Worm (Caenorhabditis elegans) whole organism, L1 larva: ENCODE data around the gene F42A10.9.
A peak's percentile ranks its signal among the peaks of the same experiment; 100 is the strongest.

Experiments used
- C16A3.4 ChIP-seq: fragments of 150-350 bp; optimal IDR thresholded peaks from 2 replicates; lab custom pipeline; 2014; ENCODE audit warnings: missing biosample characterization, missing genetic modification characterization
- F16B12.6 ChIP-seq: fragments of 150-350 bp; optimal IDR thresholded peaks from 2 replicates; lab custom pipeline; 2014; ENCODE audit warnings: missing biosample characterization, missing genetic modification characterization
- aha-1 ChIP-seq: fragments of 150-350 bp; optimal IDR thresholded peaks from 2 replicates; lab custom pipeline; 2014; ENCODE audit warnings: missing biosample characterization, missing genetic modification characterization
- alr-1 ChIP-seq: fragments of 200-800 bp; sonication (Bioruptor generic); optimal IDR thresholded peaks from 2 replicates; lab custom pipeline; 2018; ENCODE audit warnings: borderline replicate concordance, mild to moderate bottlenecking, missing genetic modification characterization, missing compliant biosample characterization
- aly-2 ChIP-seq: fragments of 150-350 bp; optimal IDR thresholded peaks from 2 replicates; lab custom pipeline; 2014; ENCODE audit warnings: missing biosample characterization, missing genetic modification characterization
- blmp-1 ChIP-seq: fragments of 150-350 bp; optimal IDR thresholded peaks from 2 replicates; lab custom pipeline; 2014; ENCODE audit warnings: missing biosample characterization, missing genetic modification characterization
- ceh-8 ChIP-seq: fragments of 200-800 bp; sonication (Bioruptor generic); optimal IDR thresholded peaks from 2 replicates; lab custom pipeline; 2018; ENCODE audit warnings: mild to moderate bottlenecking, missing genetic modification characterization, moderate library complexity, missing compliant biosample characterization
- ceh-82 ChIP-seq, 3 experiments: fragments of 150-350 bp in 1 of 3; sonication (generic microtip) in 2 of 3; optimal IDR thresholded peaks; 2 replicates each; lab custom pipeline; 2014 to 2017; ENCODE audit warnings: missing biosample characterization in 3 of 3, missing genetic modification characterization in 3 of 3
- ceh-88 ChIP-seq: fragments of 200-800 bp; sonication (Bioruptor generic); IDR thresholded peaks from 2 replicates; pipeline ENCODE4 v1.3.6; 2022; ENCODE audit warnings: missing genetic modification characterization, missing compliant biosample characterization
- ces-1 ChIP-seq: fragments of 150-350 bp; optimal IDR thresholded peaks from 2 replicates; lab custom pipeline; 2014; ENCODE audit warnings: missing biosample characterization, missing genetic modification reagents, missing genetic modification characterization
- efl-1 ChIP-seq, 4 experiments: fragments of 150-350 bp; optimal IDR thresholded peaks in 3 of 4; peaks in 1 of 4; 1 replicate in 1 of 4; 2 replicates in 3 of 4; lab custom pipeline; 2014; ENCODE audit warnings: missing biosample characterization in 2 of 4, missing genetic modification characterization in 2 of 4, missing genetic modification reagents in 2 of 4
- egl-27 ChIP-seq, 2 experiments: fragments of 150-350 bp in 1 of 2; sonication (generic microtip); optimal IDR thresholded peaks; 3 replicates each; lab custom pipeline; 2017 to 2018; ENCODE audit warnings: missing biosample characterization in 2 of 2, missing genetic modification characterization in 2 of 2, missing genetic modification reagents in 2 of 2
- elt-3 ChIP-seq, 6 experiments: fragments of 150-350 bp in 1 of 6; sonication (generic microtip); optimal IDR thresholded peaks; 2 replicates each; lab custom pipeline; 2017 to 2018; ENCODE audit warnings: missing biosample characterization in 6 of 6, missing genetic modification characterization in 6 of 6, inconsistent platforms in 1 of 6
- fkh-10 ChIP-seq: sonication (generic microtip); optimal IDR thresholded peaks from 2 replicates; lab custom pipeline; 2017; ENCODE audit warnings: missing biosample characterization, missing genetic modification reagents, missing genetic modification characterization
- fkh-4 ChIP-seq: sonication (generic microtip); optimal IDR thresholded peaks from 2 replicates; lab custom pipeline; 2016; ENCODE audit warnings: missing compliant biosample characterization, missing genetic modification characterization, borderline replicate concordance
- fkh-8 ChIP-seq: sonication (generic microtip); optimal IDR thresholded peaks from 2 replicates; lab custom pipeline; 2016; ENCODE audit warnings: mild to moderate bottlenecking, missing genetic modification characterization, missing compliant biosample characterization
- fos-1 ChIP-seq: fragments of 150-350 bp; optimal IDR thresholded peaks from 2 replicates; lab custom pipeline; 2014; ENCODE audit warnings: missing biosample characterization, missing genetic modification characterization
- grh-1 ChIP-seq: fragments of 200-800 bp; sonication (Bioruptor generic); IDR thresholded peaks from 2 replicates; pipeline ENCODE4 v1.3.6; 2022; ENCODE audit warnings: missing genetic modification reagents, missing genetic modification characterization, missing compliant biosample characterization
- hlh-4 ChIP-seq: sonication (generic microtip); optimal IDR thresholded peaks from 2 replicates; lab custom pipeline; 2016; ENCODE audit warnings: mild to moderate bottlenecking, missing genetic modification characterization, missing compliant biosample characterization
- hpl-2 ChIP-seq: fragments of 150-350 bp; optimal IDR thresholded peaks from 2 replicates; lab custom pipeline; 2014; ENCODE audit warnings: missing biosample characterization, missing genetic modification reagents, missing genetic modification characterization
- jun-1 ChIP-seq: fragments of 150-350 bp; optimal IDR thresholded peaks from 2 replicates; lab custom pipeline; 2014; ENCODE audit warnings: missing biosample characterization, missing genetic modification reagents, missing genetic modification characterization
- lin-13 ChIP-seq: fragments of 150-350 bp; optimal IDR thresholded peaks from 2 replicates; lab custom pipeline; 2014; ENCODE audit warnings: missing biosample characterization, missing genetic modification reagents, missing genetic modification characterization
- lin-14 ChIP-seq: fragments of 200-800 bp; sonication (Bioruptor generic); optimal IDR thresholded peaks from 2 replicates; lab custom pipeline; 2018; ENCODE audit warnings: mild to moderate bottlenecking, missing genetic modification characterization, moderate library complexity, missing compliant biosample characterization
- lin-15B ChIP-seq: fragments of 150-350 bp; sonication (generic microtip); optimal IDR thresholded peaks from 3 replicates; lab custom pipeline; 2014; ENCODE audit warnings: missing biosample characterization, missing genetic modification characterization
- lin-35 ChIP-seq, 2 experiments: fragments of 150-350 bp; optimal IDR thresholded peaks; 2 replicates each; lab custom pipeline; 2014; ENCODE audit warnings: missing biosample characterization in 2 of 2, missing genetic modification characterization in 2 of 2, missing genetic modification reagents in 2 of 2
- lsy-2 ChIP-seq, 2 experiments: fragments of 150-350 bp; optimal IDR thresholded peaks; 2 replicates each; lab custom pipeline; 2014; ENCODE audit warnings: missing biosample characterization in 2 of 2, missing genetic modification characterization in 2 of 2
- mab-9 ChIP-seq: fragments of 200-800 bp; sonication (Bioruptor generic); IDR thresholded peaks from 2 replicates; pipeline ENCODE4 v1.3.6; 2022; ENCODE audit warnings: missing genetic modification reagents, missing genetic modification characterization, missing compliant biosample characterization
- mdl-1 ChIP-seq, 2 experiments: fragments of 150-350 bp; optimal IDR thresholded peaks; 2 replicates each; lab custom pipeline; 2014 to 2017; ENCODE audit warnings: missing biosample characterization in 2 of 2, missing genetic modification characterization in 2 of 2, inconsistent platforms in 1 of 2
- mef-2 ChIP-seq: fragments of 150-350 bp; optimal IDR thresholded peaks from 2 replicates; lab custom pipeline; 2014; ENCODE audit warnings: missing biosample characterization, missing genetic modification characterization
- nhr-20 ChIP-seq: sonication (generic microtip); optimal IDR thresholded peaks from 2 replicates; lab custom pipeline; 2016; ENCODE audit warnings: mild to moderate bottlenecking, missing genetic modification characterization, missing compliant biosample characterization
- nhr-71 ChIP-seq: sonication (generic microtip); optimal IDR thresholded peaks from 2 replicates; lab custom pipeline; 2016; ENCODE audit warnings: mild to moderate bottlenecking, missing genetic modification characterization, moderate library complexity, missing compliant biosample characterization
- nhr-77 ChIP-seq: fragments of 150-350 bp; optimal IDR thresholded peaks from 2 replicates; lab custom pipeline; 2014; ENCODE audit warnings: missing biosample characterization, missing genetic modification characterization
- nhr-85 ChIP-seq: sonication (generic microtip); peaks from one replicate; lab custom pipeline; 2016; ENCODE audit warnings: missing genetic modification characterization, inconsistent platforms, missing compliant biosample characterization
- nhr-90 ChIP-seq: sonication (generic microtip); optimal IDR thresholded peaks from 2 replicates; lab custom pipeline; 2016; ENCODE audit warnings: mild to moderate bottlenecking, missing genetic modification characterization, missing compliant biosample characterization; ENCODE audit not compliant: poor library complexity
- pax-3 ChIP-seq: fragments of 200-800 bp; sonication (Bioruptor generic); optimal IDR thresholded peaks from 2 replicates; lab custom pipeline; 2018; ENCODE audit warnings: mild to moderate bottlenecking, missing genetic modification characterization, moderate library complexity, missing compliant biosample characterization
- pqm-1 ChIP-seq: sonication (generic microtip); optimal IDR thresholded peaks from 3 replicates; lab custom pipeline; 2017; ENCODE audit warnings: missing biosample characterization, missing genetic modification characterization
- rnt-1 ChIP-seq: sonication (generic microtip); optimal IDR thresholded peaks from 2 replicates; lab custom pipeline; 2016; ENCODE audit warnings: mild to moderate bottlenecking, missing genetic modification characterization, moderate library complexity, missing compliant biosample characterization
- snu-23 ChIP-seq: sonication (generic microtip); optimal IDR thresholded peaks from 2 replicates; lab custom pipeline; 2016; ENCODE audit warnings: missing genetic modification characterization, missing compliant biosample characterization
- sox-4 ChIP-seq: sonication (generic microtip); optimal IDR thresholded peaks from 2 replicates; lab custom pipeline; 2016; ENCODE audit warnings: missing genetic modification characterization, missing compliant biosample characterization
- sptf-1 ChIP-seq: fragments of 150-350 bp; optimal IDR thresholded peaks from 2 replicates; lab custom pipeline; 2014; ENCODE audit warnings: missing biosample characterization, missing genetic modification characterization
- swsn-7 ChIP-seq: sonication (generic microtip); optimal IDR thresholded peaks from 2 replicates; lab custom pipeline; 2016; ENCODE audit warnings: missing genetic modification characterization, missing compliant biosample characterization
- tlp-1 ChIP-seq: fragments of 150-350 bp; optimal IDR thresholded peaks from 2 replicates; lab custom pipeline; 2014; ENCODE audit warnings: missing biosample characterization, missing genetic modification characterization
- unc-130 ChIP-seq: fragments of 150-350 bp; optimal IDR thresholded peaks from 2 replicates; lab custom pipeline; 2017; ENCODE audit warnings: missing biosample characterization, missing genetic modification characterization, inconsistent platforms
- unc-30 ChIP-seq: sonication (generic microtip); optimal IDR thresholded peaks from 2 replicates; lab custom pipeline; 2017; ENCODE audit warnings: missing biosample characterization, missing genetic modification characterization
- unc-62 ChIP-seq: fragments of 150-350 bp; optimal IDR thresholded peaks from 2 replicates; lab custom pipeline; 2014; ENCODE audit warnings: missing biosample characterization, missing genetic modification reagents, missing genetic modification characterization
- unc-86 ChIP-seq: sonication (generic microtip); optimal IDR thresholded peaks from 2 replicates; lab custom pipeline; 2016; ENCODE audit warnings: missing genetic modification characterization, missing compliant biosample characterization
- xbp-1 ChIP-seq: sonication (generic microtip); optimal IDR thresholded peaks from 2 replicates; lab custom pipeline; 2016; ENCODE audit warnings: missing genetic modification characterization, missing compliant biosample characterization
- zag-1 ChIP-seq: fragments of 150-350 bp; optimal IDR thresholded peaks from 2 replicates; lab custom pipeline; 2014; ENCODE audit warnings: missing biosample characterization, missing genetic modification characterization

F42A10.9 gene

DNA sequence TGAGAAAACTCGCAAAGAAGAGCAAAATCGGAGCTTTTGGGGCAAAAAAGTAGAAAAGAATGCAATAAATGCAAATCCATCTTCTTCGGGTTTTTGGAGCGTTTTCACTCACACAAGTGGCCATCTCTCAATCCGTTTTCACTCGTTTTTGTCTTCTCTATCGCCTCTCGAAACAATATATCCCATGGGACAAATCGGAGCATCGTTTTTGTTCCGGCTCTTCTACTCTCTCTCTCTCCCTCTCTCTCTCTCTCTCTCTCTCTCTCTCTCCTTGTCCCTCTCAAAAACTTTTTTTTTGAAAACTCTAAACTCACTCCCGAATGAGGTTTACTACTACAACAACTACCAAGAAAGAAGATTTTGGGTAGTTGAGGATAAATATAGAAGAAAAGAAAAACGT, 22.8 kb upstream of the F42A10.9 start (continued):
- TF ChIP-seq elt-3 (tag; optimal IDR thresholded peaks at IDR 0.05; lab: Kevin White, UChicago), result no peak
- TF ChIP-seq fos-1 (tag; lab: Kevin White, UChicago), result no peak
- no peak for TF ChIP-seq F16B12.6 (tag; lab: Kevin White, UChicago)
- TF ChIP-seq unc-62 (GFP tag; lab: Kevin White, UChicago), result no peak
- no peak for TF ChIP-seq grh-1 (GFP tag; lab: Robert Waterston, UW)
- no peak for TF ChIP-seq aly-2 (tag; lab: Kevin White, UChicago)
- no peak for TF ChIP-seq ces-1
- no peak for TF ChIP-seq unc-86 (tag; lab: Kevin White, UChicago)
- TF ChIP-seq nhr-20 (tag; lab: Kevin White, UChicago), result no peak
- no peak for TF ChIP-seq nhr-90 (tag; lab: Kevin White, UChicago)
- TF ChIP-seq jun-1 (tag; lab: Kevin White, UChicago), result no peak
- no peak for TF ChIP-seq aha-1 (tag; lab: Kevin White, UChicago)
- TF ChIP-seq pqm-1, result no peak

DNA sequence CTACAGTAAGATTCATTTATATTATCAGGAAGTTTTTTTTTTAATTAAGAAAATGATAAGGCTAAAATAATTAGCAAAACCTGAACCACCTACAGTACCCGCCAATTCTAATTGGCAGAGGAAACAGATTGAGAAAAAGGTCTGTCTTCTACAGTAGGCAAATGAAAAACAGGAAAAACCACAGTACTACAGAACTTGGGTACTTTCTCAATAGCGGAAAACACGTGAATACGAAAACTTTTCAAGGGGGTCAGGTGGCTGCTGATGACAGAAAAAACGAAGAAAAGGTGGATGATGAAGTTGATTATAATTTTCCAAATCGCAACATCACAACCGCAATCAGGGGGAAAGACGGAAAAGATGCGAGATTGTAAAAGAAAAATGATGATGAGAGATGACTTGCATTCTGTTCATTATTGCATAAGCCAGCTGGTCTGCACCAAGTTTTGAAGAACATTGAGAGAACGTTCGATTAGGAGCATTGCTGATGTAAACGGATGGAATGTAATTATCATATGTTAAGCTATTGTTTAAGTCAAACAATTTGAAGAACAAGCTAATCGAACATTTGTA, 19.9 kb upstream of the F42A10.9 start:
- peak; percentile 76 for TF ChIP-seq nhr-85 (tag; lab: Kevin White, UChicago)
- no peak for TF ChIP-seq hlh-4 (tag; lab: Kevin White, UChicago)
- no peak for TF ChIP-seq unc-30 (tag; lab: Kevin White, UChicago)
- TF ChIP-seq sox-4 (tag; lab: Kevin White, UChicago), result no peak
- TF ChIP-seq C16A3.4 (tag; lab: Kevin White, UChicago), result peak; percentile 6
- TF ChIP-seq xbp-1 (tag; lab: Kevin White, UChicago), result no peak
- peak; percentile 1 for TF ChIP-seq nhr-20 (tag; lab: Kevin White, UChicago)
- no peak for TF ChIP-seq zag-1 (tag; lab: Kevin White, UChicago)
- no peak for TF ChIP-seq fos-1 (tag; lab: Kevin White, UChicago)
- no peak for TF ChIP-seq egl-27 (tag; optimal IDR thresholded peaks at IDR 0.05; lab: Kevin White, UChicago)
- peak; percentile 9 for TF ChIP-seq nhr-90 (tag; lab: Kevin White, UChicago)
- peak; percentile 9 for TF ChIP-seq lin-13 (GFP tag; lab: Kevin White, UChicago)
- no peak for TF ChIP-seq lin-15B
- no peak for TF ChIP-seq efl-1 (optimal IDR thresholded peaks at IDR 0.05; lab: Kevin White, UChicago)
- TF ChIP-seq efl-1 (GFP tag; optimal IDR thresholded peaks at IDR 0.05 in 1 of 2; lab: Kevin White, UChicago), result no peak
- TF ChIP-seq lin-14, result peak; percentile 21
- TF ChIP-seq rnt-1 (tag; lab: Kevin White, UChicago), result peak; percentile 75
- peak in 3 of 6 experiments; percentile 40 to 91 (median 52) for TF ChIP-seq elt-3 (tag; optimal IDR thresholded peaks at IDR 0.05; lab: Kevin White, UChicago)
- TF ChIP-seq nhr-71 (tag; lab: Kevin White, UChicago), result peak; percentile 44
- TF ChIP-seq tlp-1 (tag; lab: Kevin White, UChicago), result no peak
- no peak for TF ChIP-seq alr-1 (tag; lab: Kevin White, UChicago)
- TF ChIP-seq swsn-7 (tag; lab: Kevin White, UChicago), result no peak
- peak; percentile 41 for TF ChIP-seq unc-130
- peak; percentile 86 for TF ChIP-seq blmp-1 (tag; lab: Kevin White, UChicago)
- TF ChIP-seq F16B12.6 (tag; lab: Kevin White, UChicago), result no peak
- peak; percentile 28 for TF ChIP-seq jun-1 (tag; lab: Kevin White, UChicago)
- peak in 1 of 2 experiments; percentile 71 for TF ChIP-seq mdl-1 (tag; optimal IDR thresholded peaks at IDR 0.05; lab: Kevin White, UChicago)
- peak; percentile 42 for TF ChIP-seq snu-23 (GFP tag; lab: Kevin White, UChicago)
- peak in 1 of 2 experiments; percentile 65 for TF ChIP-seq lsy-2 (tag; optimal IDR thresholded peaks at IDR 0.05; lab: Kevin White, UChicago)
- TF ChIP-seq ceh-88 (GFP tag; lab: Robert Waterston, UW), result no peak
- peak in 1 of 2 experiments; percentile 30 for TF ChIP-seq lin-35 (GFP tag; optimal IDR thresholded peaks at IDR 0.05; lab: Kevin White, UChicago)

DNA sequence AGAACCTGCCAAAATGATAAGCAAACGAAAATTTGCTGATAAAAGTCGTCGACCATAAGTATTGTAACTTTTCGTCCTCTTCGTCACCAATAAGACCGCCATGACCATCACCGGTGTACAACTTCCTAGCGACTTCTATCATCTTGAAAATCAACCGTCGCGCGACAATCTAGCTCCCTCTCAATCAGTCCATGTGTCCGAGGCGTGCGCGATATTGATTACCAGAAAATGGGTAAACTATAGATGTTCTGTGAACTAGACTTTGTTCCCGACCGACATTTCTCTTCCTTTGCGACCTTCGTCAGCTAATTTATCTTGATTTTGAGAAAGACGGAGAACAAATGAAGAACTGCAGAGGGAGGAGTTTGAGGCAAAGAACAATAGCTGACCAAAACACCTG, 19.1 kb upstream of the F42A10.9 start:
- no peak for TF ChIP-seq fkh-10 (GFP tag; lab: Kevin White, UChicago)
- TF ChIP-seq hlh-4 (tag; lab: Kevin White, UChicago), result no peak
- TF ChIP-seq unc-130, result peak; percentile 38
- TF ChIP-seq mef-2 (tag; lab: Kevin White, UChicago), result no peak
- no peak for TF ChIP-seq fkh-8 (tag; lab: Kevin White, UChicago)
- no peak for TF ChIP-seq ceh-8 (GFP tag; lab: Kevin White, UChicago)
- TF ChIP-seq nhr-77 (tag; lab: Kevin White, UChicago), result no peak
- no peak for TF ChIP-seq ceh-82 (tag; optimal IDR thresholded peaks at IDR 0.05; lab: Kevin White, UChicago)
- TF ChIP-seq sptf-1, result no peak
- TF ChIP-seq hpl-2 (GFP tag; lab: Kevin White, UChicago), result no peak
- no peak for TF ChIP-seq ces-1
- no peak for TF ChIP-seq fkh-4 (tag; lab: Kevin White, UChicago)
- no peak for TF ChIP-seq pax-3 (tag; lab: Kevin White, UChicago)
- TF ChIP-seq egl-27 (tag; optimal IDR thresholded peaks at IDR 0.05; lab: Kevin White, UChicago), result no peak
- no peak for TF ChIP-seq fos-1 (tag; lab: Kevin White, UChicago)
- TF ChIP-seq aly-2 (tag; lab: Kevin White, UChicago), result no peak
- TF ChIP-seq mab-9 (GFP tag; lab: Robert Waterston, UW), result no peak
